Worm (Caenorhabditis elegans) whole organism, L4 larva: Measurements from ENCODE around the gene F28C1.1.

Experiments used
- ces-1 ChIP-seq: fragments of 150-350 bp; sonication (generic microtip); optimal IDR thresholded peaks from 4 replicates; lab custom pipeline; 2014; ENCODE audit warnings: missing biosample characterization, missing genetic modification reagents, missing genetic modification characterization
- jun-1 ChIP-seq: fragments of 150-350 bp; optimal IDR thresholded peaks from 2 replicates; lab custom pipeline; 2014; ENCODE audit warnings: missing biosample characterization, missing genetic modification reagents, missing genetic modification characterization
- skn-1 ChIP-seq: fragments of 150-350 bp; optimal IDR thresholded peaks from 2 replicates; lab custom pipeline; 2014; ENCODE audit warnings: missing biosample characterization, missing genetic modification characterization

ce11 chrV:12491070-12491643 is 40.6 kb downstream of the F28C1.1 start:
- TF ChIP-seq skn-1 (tag; lab: Kevin White, UChicago) = no peak
- TF ChIP-seq jun-1 (tag; lab: Kevin White, UChicago) = no peak
- no peak for TF ChIP-seq ces-1 (GFP tag; lab: Kevin White, UChicago)
